Fruit fly (Drosophila melanogaster) whole organism: Measurements from ENCODE around the gene CG4073.

ENCODE experiments used
- CG8478 ChIP-seq: fragments of >200 bp; optimal IDR thresholded peaks from 2 replicates; lab custom pipeline; 2018; ENCODE audit warnings: inconsistent platforms
- Dll ChIP-seq: fragments of >200 bp; optimal IDR thresholded peaks from 2 replicates; lab custom pipeline; 2017
- EcR ChIP-seq, 2 experiments: fragments of >200 bp; optimal IDR thresholded peaks; 2 replicates each; lab custom pipeline; 2017; ENCODE audit warnings: missing biosample characterization in 2 of 2, missing genetic modification characterization in 2 of 2, missing genetic modification reagents in 2 of 2
- pan ChIP-seq: fragments of >200 bp; optimal IDR thresholded peaks from 2 replicates; lab custom pipeline; 2017
- psq ChIP-seq: fragments of >200 bp; optimal IDR thresholded peaks from 2 replicates; lab custom pipeline; 2017
- usp ChIP-seq: fragments of >200 bp; optimal IDR thresholded peaks from 2 replicates; lab custom pipeline; 2017; ENCODE audit warnings: missing biosample characterization, missing genetic modification characterization, mixed read lengths

DNA sequence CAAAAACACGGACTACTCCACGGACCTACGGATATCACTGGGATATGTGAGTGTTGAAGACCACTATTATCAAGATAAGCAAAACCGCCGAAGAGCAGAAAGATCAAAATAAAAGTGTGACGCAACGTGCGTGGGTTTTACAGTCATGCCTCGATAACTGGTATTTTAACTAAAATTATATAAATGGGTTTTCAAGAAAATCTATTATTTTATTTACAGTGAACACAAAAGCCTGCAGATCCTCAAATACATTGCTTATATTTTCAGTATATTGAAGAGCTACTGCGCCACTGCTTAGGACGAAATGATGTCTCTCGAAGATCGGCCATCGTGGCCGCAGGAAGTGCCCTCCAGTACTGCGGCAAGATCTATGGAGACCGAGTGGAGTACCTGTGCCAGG is 47.4 kb downstream of the CG4073 start:
- TF ChIP-seq CG8478 (lab: Kevin White, UChicago) (no peak), psq (lab: Kevin White, UChicago) (no peak), Dll (lab: Kevin White, UChicago) (no peak), usp (GFP tag; lab: Kevin White, UChicago) (no peak), EcR (GFP tag; optimal IDR thresholded peaks at IDR 0.05; lab: Kevin White, UChicago) (no peak), pan (lab: Kevin White, UChicago) (no peak)
